Worm (Caenorhabditis elegans) whole organism, L1 larva: ENCODE measurements around the gene otpl-8.

Source experiments
- C04F5.9 ChIP-seq: sonication (generic microtip); optimal IDR thresholded peaks from 2 replicates; lab custom pipeline; 2016; ENCODE audit warnings: missing genetic modification characterization, missing compliant biosample characterization
- F16B12.6 ChIP-seq: fragments of 150-350 bp; optimal IDR thresholded peaks from 2 replicates; lab custom pipeline; 2014; ENCODE audit warnings: missing biosample characterization, missing genetic modification characterization
- ama-1 ChIP-seq: fragments of 150-350 bp; optimal IDR thresholded peaks from 2 replicates; lab custom pipeline; 2014
- ces-1 ChIP-seq: fragments of 150-350 bp; optimal IDR thresholded peaks from 2 replicates; lab custom pipeline; 2014; ENCODE audit warnings: missing biosample characterization, missing genetic modification reagents, missing genetic modification characterization
- egl-27 ChIP-seq, 2 experiments: fragments of 150-350 bp in 1 of 2; sonication (generic microtip); optimal IDR thresholded peaks; 3 replicates each; lab custom pipeline; 2017 to 2018; ENCODE audit warnings: missing biosample characterization in 2 of 2, missing genetic modification characterization in 2 of 2, missing genetic modification reagents in 2 of 2
- fkh-10 ChIP-seq: sonication (generic microtip); optimal IDR thresholded peaks from 2 replicates; lab custom pipeline; 2017; ENCODE audit warnings: missing biosample characterization, missing genetic modification reagents, missing genetic modification characterization
- hlh-17 ChIP-seq: fragments of 200-800 bp; sonication (Bioruptor generic); optimal IDR thresholded peaks from 2 replicates; lab custom pipeline; 2018; ENCODE audit warnings: missing genetic modification characterization, mild to moderate bottlenecking, missing compliant biosample characterization, moderate library complexity, borderline replicate concordance
- jun-1 ChIP-seq: fragments of 150-350 bp; optimal IDR thresholded peaks from 2 replicates; lab custom pipeline; 2014; ENCODE audit warnings: missing biosample characterization, missing genetic modification reagents, missing genetic modification characterization
- lin-13 ChIP-seq: fragments of 150-350 bp; optimal IDR thresholded peaks from 2 replicates; lab custom pipeline; 2014; ENCODE audit warnings: missing biosample characterization, missing genetic modification reagents, missing genetic modification characterization
- nhr-12 ChIP-seq: sonication (generic microtip); optimal IDR thresholded peaks from 2 replicates; lab custom pipeline; 2017; ENCODE audit warnings: missing biosample characterization, missing genetic modification characterization
- nhr-237 ChIP-seq: fragments of 150-350 bp; optimal IDR thresholded peaks from 2 replicates; lab custom pipeline; 2014; ENCODE audit warnings: missing biosample characterization, missing genetic modification characterization
- pax-3 ChIP-seq: fragments of 200-800 bp; sonication (Bioruptor generic); optimal IDR thresholded peaks from 2 replicates; lab custom pipeline; 2018; ENCODE audit warnings: mild to moderate bottlenecking, missing genetic modification characterization, moderate library complexity, missing compliant biosample characterization
- tlp-1 ChIP-seq: fragments of 150-350 bp; optimal IDR thresholded peaks from 2 replicates; lab custom pipeline; 2014; ENCODE audit warnings: missing biosample characterization, missing genetic modification characterization
- unc-98 ChIP-seq: fragments of 200-800 bp; sonication (Bioruptor generic); IDR thresholded peaks from 2 replicates; pipeline ENCODE4 v1.3.6; 2022; ENCODE audit warnings: missing genetic modification characterization, missing compliant biosample characterization

DNA sequence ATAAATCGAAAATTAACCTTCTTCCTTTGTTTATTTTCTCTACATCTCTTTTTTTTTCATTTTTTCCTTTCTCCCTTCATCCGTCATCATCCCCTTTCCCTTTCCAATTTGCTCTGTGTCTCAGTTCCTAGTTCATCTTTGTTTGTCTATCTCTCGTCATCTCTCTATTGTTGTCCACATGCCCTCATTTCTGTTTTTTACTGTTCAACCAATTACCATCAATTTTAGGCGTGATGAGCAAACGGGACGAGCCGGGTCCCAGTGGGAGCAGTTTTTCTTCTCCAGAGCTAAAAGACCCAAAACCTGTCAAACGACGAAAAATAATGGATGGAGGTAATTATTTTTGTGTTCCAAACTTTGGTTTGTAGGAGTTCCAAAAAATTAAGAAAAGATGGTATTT, 35.4 kb downstream of the otpl-8 start, which contains the start of gene C23H4.6:
- TF ChIP-seq pax-3 (no peak), nhr-237 (tag; lab: Kevin White, UChicago) (no peak), C04F5.9 (tag; lab: Kevin White, UChicago) (no peak), ama-1 (lab: Kevin White, UChicago) (no peak), F16B12.6 (no peak), hlh-17 (no peak), tlp-1 (tag; lab: Kevin White, UChicago) (no peak), egl-27 (tag; optimal IDR thresholded peaks at IDR 0.05; lab: Kevin White, UChicago) (no peak), nhr-12 (no peak), fkh-10 (GFP tag; lab: Kevin White, UChicago) (no peak), jun-1 (tag; lab: Kevin White, UChicago) (no peak), unc-98 (GFP tag; lab: Robert Waterston, UW) (no peak), ces-1 (GFP tag; lab: Kevin White, UChicago) (no peak), lin-13 (no peak)
